Worm (Caenorhabditis elegans): ENCODE measurements around the gene cam-1.

- no peak for TF ChIP-seq tbx-37 (GFP tag; conservative IDR thresholded peaks at IDR 0.05)
- no peak for TF ChIP-seq ama-1 (optimal IDR thresholded peaks at IDR 0.05)
- no peak for TF ChIP-seq B0310.2 (tag; optimal IDR thresholded peaks at IDR 0.05)
- no peak for TF ChIP-seq tra-4 (tag; optimal IDR thresholded peaks at IDR 0.05)
- TF ChIP-seq hmg-4 (GFP tag; optimal IDR thresholded peaks at IDR 0.05): no peak
- no peak for TF ChIP-seq flt-1 (GFP tag; IDR thresholded peaks at IDR 0.05)
- no peak for TF ChIP-seq hnd-1 (tag; optimal IDR thresholded peaks at IDR 0.05)
- no peak for TF ChIP-seq hmbx-1 (tag; optimal IDR thresholded peaks at IDR 0.05)
- no peak for TF ChIP-seq scrt-1 (GFP tag; IDR thresholded peaks at IDR 0.05)
- TF ChIP-seq sea-1 (GFP tag; conservative IDR thresholded peaks at IDR 0.05): no peak
- TF ChIP-seq ets-7 (tag; optimal IDR thresholded peaks at IDR 0.05): no peak
- TF ChIP-seq ceh-36 (tag; optimal IDR thresholded peaks at IDR 0.05): no peak
- no peak for TF ChIP-seq pes-1 (GFP tag; IDR thresholded peaks at IDR 0.05)
- TF ChIP-seq tbx-11 (GFP tag; IDR thresholded peaks at IDR 0.05): no peak
Measured at ce11 chrII:9265705-9266104, 44.4 kb downstream of the cam-1 start.

Data from whole organism, early embryonic.